Worm (Caenorhabditis elegans): ENCODE measurements around the gene F09E5.14.
A peak's percentile ranks its signal among the peaks of the same experiment; 100 is the strongest.

The F09E5.14 gene

ce11 chrII:5306197-5306596 lies 38.5 kb downstream of the F09E5.14 start:
- TF ChIP-seq pha-4 (tag; optimal IDR thresholded peaks at IDR 0.05) (peak; percentile 55), nhr-11 (tag; optimal IDR thresholded peaks at IDR 0.05) (no peak)

- TF ChIP-seq ztf-11 (tag; optimal IDR thresholded peaks at IDR 0.05) (no peak), elt-2 (tag; optimal IDR thresholded peaks at IDR 0.05) (no peak), egl-5 (tag; optimal IDR thresholded peaks at IDR 0.05) (peak; percentile 86), unc-39 (tag; optimal IDR thresholded peaks at IDR 0.05) (no peak), lin-39 (tag; optimal IDR thresholded peaks at IDR 0.05) (peak; percentile 22)
These were observed 39.6 kb downstream of the F09E5.14 start for ce11 chrII:5305121-5305520.

ce11 chrII:5301810-5302209 lies 42.9 kb downstream of the F09E5.14 start:
- TF ChIP-seq R02D3.7 (tag; optimal IDR thresholded peaks at IDR 0.05) (no peak), nhr-11 (tag; optimal IDR thresholded peaks at IDR 0.05) (no peak), ama-1 (optimal IDR thresholded peaks at IDR 0.05) (no peak), sea-2 (GFP tag; optimal IDR thresholded peaks at IDR 0.05) (no peak), ZK546.5 (tag; optimal IDR thresholded peaks at IDR 0.05) (no peak), eor-1 (tag; optimal IDR thresholded peaks at IDR 0.05) (no peak), snpc-4 (tag; optimal IDR thresholded peaks at IDR 0.05) (no peak), nhr-77 (tag; optimal IDR thresholded peaks at IDR 0.05) (no peak), pqm-1 (tag; optimal IDR thresholded peaks at IDR 0.05) (no peak), ztf-4 (tag; optimal IDR thresholded peaks at IDR 0.05) (no peak), hmg-11 (tag; optimal IDR thresholded peaks at IDR 0.05) (no peak), nfya-1 (tag; optimal IDR thresholded peaks at IDR 0.05; ENCODE audit: insufficient read depth) (no peak), skn-1 (tag; optimal IDR thresholded peaks at IDR 0.05) (no peak), daf-12 (tag; optimal IDR thresholded peaks at IDR 0.05) (no peak), nhr-28 (tag; optimal IDR thresholded peaks at IDR 0.05) (no peak), fkh-10 (GFP tag; optimal IDR thresholded peaks at IDR 0.05) (no peak), elt-1 (tag; optimal IDR thresholded peaks at IDR 0.05) (no peak), nhr-237 (tag; optimal IDR thresholded peaks at IDR 0.05) (no peak), zag-1 (tag; optimal IDR thresholded peaks at IDR 0.05) (no peak)

- TF ChIP-seq eor-1 (tag; optimal IDR thresholded peaks at IDR 0.05): no peak
- peak; percentile 71 for TF ChIP-seq elt-1 (tag; optimal IDR thresholded peaks at IDR 0.05)
- no peak for TF ChIP-seq unc-62 (GFP tag; optimal IDR thresholded peaks at IDR 0.05)
- TF ChIP-seq sea-2 (GFP tag; optimal IDR thresholded peaks at IDR 0.05): no peak
- TF ChIP-seq snpc-4 (tag; optimal IDR thresholded peaks at IDR 0.05): no peak
- TF ChIP-seq tbx-2 (tag; optimal IDR thresholded peaks at IDR 0.05): no peak
- TF ChIP-seq nhr-237 (tag; optimal IDR thresholded peaks at IDR 0.05): no peak
- peak; percentile 4 for TF ChIP-seq nhr-25 (tag; optimal IDR thresholded peaks at IDR 0.05)
- TF ChIP-seq zag-1 (tag; optimal IDR thresholded peaks at IDR 0.05): no peak
These were observed 47.0 kb downstream of the F09E5.14 start for ce11 chrII:5297718-5298117.

ce11 chrII:5293287-5293850 lies 51.3 kb downstream of the F09E5.14 start, which contains the start of gene ZK622.1:
TSS of gene ZK622.1 (plus strand) at chrII:5293800.
- TF ChIP-seq elt-2 (tag; optimal IDR thresholded peaks at IDR 0.05) (no peak), nhr-12 (tag; optimal IDR thresholded peaks at IDR 0.05) (no peak), skn-1 (tag; optimal IDR thresholded peaks at IDR 0.05) (no peak), lsy-12 (tag; optimal IDR thresholded peaks at IDR 0.05) (no peak), sea-2 (GFP tag; optimal IDR thresholded peaks at IDR 0.05) (no peak), mdl-1 (tag; optimal IDR thresholded peaks at IDR 0.05) (no peak), fkh-10 (GFP tag; optimal IDR thresholded peaks at IDR 0.05) (no peak), hmg-11 (tag; optimal IDR thresholded peaks at IDR 0.05) (peak; percentile 52), lin-15B (tag; optimal IDR thresholded peaks at IDR 0.05) (no peak), unc-39 (tag; optimal IDR thresholded peaks at IDR 0.05) (no peak), elt-3 (tag; optimal IDR thresholded peaks at IDR 0.05) (no peak), eor-1 (tag; optimal IDR thresholded peaks at IDR 0.05) (no peak), nhr-11 (tag; optimal IDR thresholded peaks at IDR 0.05) (no peak), tbx-2 (tag; optimal IDR thresholded peaks at IDR 0.05) (no peak), nhr-25 (tag; optimal IDR thresholded peaks at IDR 0.05) (no peak), egl-5 (tag; optimal IDR thresholded peaks at IDR 0.05) (peak; percentile 15), daf-12 (tag; optimal IDR thresholded peaks at IDR 0.05) (no peak), ceh-28 (tag; optimal IDR thresholded peaks at IDR 0.05) (no peak), nhr-77 (tag; optimal IDR thresholded peaks at IDR 0.05) (no peak), egl-27 (tag; optimal IDR thresholded peaks at IDR 0.05) (no peak), ceh-9 (tag; optimal IDR thresholded peaks at IDR 0.05) (no peak), snpc-4 (tag; optimal IDR thresholded peaks at IDR 0.05) (no peak), fkh-2 (tag; optimal IDR thresholded peaks at IDR 0.05) (no peak), lin-39 (tag; optimal IDR thresholded peaks at IDR 0.05) (peak; percentile 42), nhr-67 (tag; optimal IDR thresholded peaks at IDR 0.05) (no peak), aly-2 (tag; optimal IDR thresholded peaks at IDR 0.05) (no peak), ZK546.5 (tag; optimal IDR thresholded peaks at IDR 0.05) (no peak), nfya-1 (tag; optimal IDR thresholded peaks at IDR 0.05; ENCODE audit: insufficient read depth) (peak; percentile 21), ceh-82 (tag; optimal IDR thresholded peaks at IDR 0.05) (no peak), nhr-43 (tag; optimal IDR thresholded peaks at IDR 0.05; ENCODE audit: poor library complexity, severe bottlenecking) (peak; percentile 43), zag-1 (tag; optimal IDR thresholded peaks at IDR 0.05) (no peak), ama-1 (optimal IDR thresholded peaks at IDR 0.05) (no peak), jun-1 (tag; optimal IDR thresholded peaks at IDR 0.05) (no peak), R02D3.7 (tag; optimal IDR thresholded peaks at IDR 0.05) (no peak), pha-4 (tag; optimal IDR thresholded peaks at IDR 0.05) (peak; percentile 33)
